Fruit fly (Drosophila melanogaster): ENCODE data around the gene Dyro.

The Dyro gene

DNA sequence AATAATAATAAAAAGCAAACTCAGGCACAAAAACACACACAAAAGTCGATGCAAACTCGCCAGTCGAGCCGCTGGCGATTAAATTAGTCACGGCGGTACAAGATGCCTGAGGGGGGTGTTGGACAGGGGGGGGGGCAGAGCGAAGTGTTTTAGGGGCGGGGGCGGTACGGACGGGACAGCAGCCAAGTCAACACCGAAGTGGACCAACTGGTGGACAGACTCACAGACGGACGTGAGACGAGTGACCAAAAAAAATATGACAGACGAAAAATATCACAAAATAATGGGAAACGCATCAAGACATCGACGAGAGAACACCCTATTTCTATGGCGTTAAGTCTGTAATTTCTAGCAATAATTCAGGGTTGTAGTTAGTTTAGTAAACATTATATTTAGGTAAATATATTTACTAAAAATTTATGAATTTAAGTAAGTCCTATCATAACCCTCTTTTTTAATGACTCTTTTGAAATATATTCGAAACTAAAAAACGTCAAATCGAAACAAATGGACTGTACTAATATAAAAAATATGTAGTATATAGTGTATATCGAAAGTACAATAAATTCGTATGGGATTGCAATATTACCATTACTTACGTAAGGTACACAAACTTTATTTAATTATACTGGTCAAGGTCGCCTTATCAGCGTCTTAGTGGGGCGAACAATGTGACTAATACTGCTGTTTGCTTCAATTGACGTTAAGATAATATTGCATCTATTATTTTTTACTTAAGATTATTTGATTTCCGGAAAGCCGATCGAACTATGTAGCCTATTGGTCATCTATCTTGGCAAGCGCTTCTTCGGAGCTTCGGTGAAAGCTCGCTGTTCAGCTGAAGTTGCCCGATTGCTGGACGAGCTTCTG is 4.2 kb downstream of the Dyro start (continued):
- TF ChIP-seq CG12769 (tag; optimal IDR thresholded peaks at IDR 0.05) (peak; percentile 90), CG3847 (GFP tag; IDR thresholded peaks at IDR 0.05) (peak; percentile 13; the same call in 1 of the 2 replicates), crp (GFP tag; optimal IDR thresholded peaks at IDR 0.05) (no peak), dati (GFP tag; IDR thresholded peaks at IDR 0.05) (no peak), abd-A (tag; optimal IDR thresholded peaks at IDR 0.05) (peak; percentile 94), CG3726 (GFP tag; IDR thresholded peaks at IDR 0.05) (no peak), CG11696 (GFP tag; IDR thresholded peaks at IDR 0.05) (0 out of 2 replicates have a peak, but pooled peaks have one; percentile 37), ara (GFP tag; IDR thresholded peaks at IDR 0.05) (0 out of 2 replicates have a peak, but pooled peaks have one; percentile 32), gce (GFP tag; IDR thresholded peaks at IDR 0.05) (no peak), CG12744 (GFP tag; optimal IDR thresholded peaks at IDR 0.05) (no peak), Hr3 (GFP tag; optimal IDR thresholded peaks at IDR 0.05) (peak; percentile 27), CG17385 (GFP tag; optimal IDR thresholded peaks at IDR 0.05) (peak; percentile 37), fu2 (GFP tag; optimal IDR thresholded peaks at IDR 0.05) (no peak), BtbVII (GFP tag; optimal IDR thresholded peaks at IDR 0.05) (peak; percentile 12), Nf-YB (GFP tag; optimal IDR thresholded peaks at IDR 0.05) (peak; percentile 6), CG8388 (GFP tag; optimal IDR thresholded peaks at IDR 0.05) (peak; percentile 11), Meics (GFP tag; optimal IDR thresholded peaks at IDR 0.05) (peak; percentile 48), unpg (GFP tag; optimal IDR thresholded peaks at IDR 0.05) (peak; percentile 21), CG7963 (GFP tag; IDR thresholded peaks at IDR 0.05; ENCODE audit: partially characterized antibody) (no peak), PHDP (tag; optimal IDR thresholded peaks at IDR 0.05) (peak; percentile 58), CG8478 (optimal IDR thresholded peaks at IDR 0.05) (no peak), Ssrp (tag; optimal IDR thresholded peaks at IDR 0.05) (peak; percentile 46)

DNA sequence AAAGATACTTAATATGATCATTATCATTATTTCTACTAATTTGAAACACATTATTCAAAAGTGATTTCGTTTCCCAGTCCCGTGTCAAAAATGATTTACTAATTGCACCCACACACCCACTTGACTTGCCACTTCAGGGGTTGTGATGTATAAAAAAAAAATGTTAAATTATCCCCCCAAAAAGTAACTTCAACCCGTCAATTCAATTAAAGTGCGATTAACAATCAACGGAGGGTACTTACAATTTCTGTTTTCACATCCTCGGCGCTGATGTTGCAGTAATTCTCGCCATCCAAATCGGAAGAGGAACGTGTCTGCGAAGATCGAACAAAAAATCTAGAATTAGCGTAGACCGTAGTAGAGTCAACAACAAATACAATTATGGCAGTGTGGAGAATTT is 4.9 kb downstream of the Dyro start:
- TF ChIP-seq Med (GFP tag) (peak; percentile 60), exex (tag; optimal IDR thresholded peaks at IDR 0.05) (peak; percentile 82), ssp (GFP tag; IDR thresholded peaks at IDR 0.05) (no peak), sens (GFP tag) (peak; percentile 8), Gug (GFP tag; IDR thresholded peaks at IDR 0.05) (no peak)

DNA sequence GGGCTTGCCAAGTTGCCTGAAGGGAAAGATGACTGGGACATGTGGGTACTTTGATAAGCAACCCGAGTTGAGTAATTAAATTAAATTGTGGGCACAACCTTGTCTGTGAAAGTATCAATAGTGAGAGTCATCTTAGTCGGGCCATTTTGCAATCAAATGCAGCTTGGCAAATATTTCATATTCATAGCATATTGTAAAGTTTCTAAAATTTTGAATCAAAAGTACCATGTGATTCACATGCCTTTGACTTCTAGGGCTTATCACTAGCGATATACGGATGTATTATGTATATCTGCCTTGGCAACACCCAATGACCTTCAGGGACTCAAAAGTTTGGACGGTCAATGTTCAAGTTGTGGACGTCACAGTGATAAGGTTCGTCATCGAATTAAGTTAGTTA is 5.5 kb downstream of the Dyro start:
- TF ChIP-seq CG12769 (tag; optimal IDR thresholded peaks at IDR 0.05) (peak; percentile 3), Fer1 (GFP tag; optimal IDR thresholded peaks at IDR 0.05) (no peak), HHEX (GFP tag; optimal IDR thresholded peaks at IDR 0.05) (peak; percentile 38), CG1233 (GFP tag; optimal IDR thresholded peaks at IDR 0.05) (peak; percentile 34), lab (GFP tag; optimal IDR thresholded peaks at IDR 0.05) (peak; percentile 30), zfh1 (GFP tag; IDR thresholded peaks at IDR 0.05) (0 out of 3 replicates have a peak, but pooled peaks have one; percentile 11), CG3281 (GFP tag; optimal IDR thresholded peaks at IDR 0.05) (peak; percentile 16), CG8290 (GFP tag; optimal IDR thresholded peaks at IDR 0.05) (no peak), CG8290 (tag; optimal IDR thresholded peaks at IDR 0.05) (peak in 1 of 2 experiments; percentile 38), CG10431 (GFP tag; optimal IDR thresholded peaks at IDR 0.05) (no peak), bsh (GFP tag; optimal IDR thresholded peaks at IDR 0.05) (peak in 1 of 2 experiments; percentile 22), CG12071 (GFP tag; optimal IDR thresholded peaks at IDR 0.05) (peak; percentile 16), Fer3 (tag; optimal IDR thresholded peaks at IDR 0.05) (peak; percentile 25), Med (GFP tag) (peak; percentile 85), CG2678 (tag; optimal IDR thresholded peaks at IDR 0.05) (peak; percentile 16), CG17361 (GFP tag; IDR thresholded peaks at IDR 0.05) (no peak), grn (GFP tag; optimal IDR thresholded peaks at IDR 0.05) (peak; percentile 32), CHES-1-like (GFP tag; optimal IDR thresholded peaks at IDR 0.05) (no peak), CG34376 (GFP tag; optimal IDR thresholded peaks at IDR 0.05) (peak; percentile 72), slou (GFP tag; optimal IDR thresholded peaks at IDR 0.05) (no peak), Pdp1 (GFP tag; optimal IDR thresholded peaks at IDR 0.05) (peak in 1 of 2 experiments; percentile 64), CG12236 (GFP tag; optimal IDR thresholded peaks at IDR 0.05) (no peak)

All from whole organism, embryonic.